Fruit fly (Drosophila melanogaster) whole organism, embryonic: ENCODE measurements around the gene CG3032.

Source experiments
- BEAF-32 ChIP-seq: fragments of 200-800 bp; sonication (Bioruptor generic); optimal IDR thresholded peaks from 3 replicates; lab custom pipeline; 2017; ENCODE audit warnings: missing biosample characterization, missing genetic modification characterization, mild to moderate bottlenecking, moderate library complexity, missing genetic modification reagents
- Bteb2 ChIP-seq: fragments of 200-800 bp; sonication (Bioruptor generic); optimal IDR thresholded peaks from 2 replicates; lab custom pipeline; 2016; ENCODE audit warnings: missing biosample characterization, missing genetic modification characterization
- CG10543 ChIP-seq: fragments of 200-800 bp; sonication (Bioruptor generic); optimal IDR thresholded peaks from 3 replicates; lab custom pipeline; 2017; ENCODE audit warnings: missing biosample characterization, mild to moderate bottlenecking, missing genetic modification characterization, moderate library complexity
- CG11695 ChIP-seq: fragments of 200-800 bp; sonication (Bioruptor generic); IDR thresholded peaks from 3 replicates; pipeline ENCODE4 v1.3.6; 2022; ENCODE audit warnings: missing biosample characterization, missing genetic modification characterization
- CG12071 ChIP-seq: fragments of 200-800 bp; sonication (Bioruptor generic); optimal IDR thresholded peaks from 3 replicates; lab custom pipeline; 2018; ENCODE audit warnings: missing biosample characterization, mild to moderate bottlenecking, missing genetic modification characterization
- CG12942 ChIP-seq: fragments of 200-800 bp; sonication (Bioruptor generic); optimal IDR thresholded peaks from 3 replicates; lab custom pipeline; 2016; ENCODE audit warnings: missing biosample characterization, missing genetic modification characterization
- CG13287 ChIP-seq: fragments of 200-800 bp; sonication (Bioruptor generic); IDR thresholded peaks from 2 replicates; pipeline ENCODE4 v1.3.6; 2022; ENCODE audit warnings: missing biosample characterization, missing genetic modification characterization; ENCODE audit not compliant: partially characterized antibody
- CG1603 ChIP-seq: fragments of 200-800 bp; sonication (Bioruptor generic); optimal IDR thresholded peaks from 2 replicates; lab custom pipeline; 2019; ENCODE audit warnings: missing biosample characterization, mild to moderate bottlenecking, missing genetic modification characterization, moderate library complexity
- CG17186 ChIP-seq: fragments of 200-800 bp; sonication (Bioruptor generic); optimal IDR thresholded peaks from 3 replicates; lab custom pipeline; 2017; ENCODE audit warnings: missing biosample characterization, missing genetic modification reagents, missing genetic modification characterization
- CG18262 ChIP-seq: fragments of 200-800 bp; optimal IDR thresholded peaks from 3 replicates; lab custom pipeline; 2019; ENCODE audit warnings: missing biosample characterization, mild to moderate bottlenecking, missing genetic modification characterization, moderate library complexity
- CG2199 ChIP-seq: fragments of 200-800 bp; sonication (Bioruptor generic); IDR thresholded peaks from 3 replicates; pipeline ENCODE4 v1.3.6; 2022; ENCODE audit warnings: missing biosample characterization, missing genetic modification characterization
- CG31365 ChIP-seq: fragments of 200-800 bp; sonication (Bioruptor generic); optimal IDR thresholded peaks from 2 replicates; lab custom pipeline; 2018; ENCODE audit warnings: missing biosample characterization, mild to moderate bottlenecking, missing genetic modification characterization
- CG33557 ChIP-seq: fragments of 200-800 bp; sonication (Bioruptor generic); optimal IDR thresholded peaks from 2 replicates; lab custom pipeline; 2019; ENCODE audit warnings: missing biosample characterization, mild to moderate bottlenecking, missing genetic modification characterization, moderate library complexity
- CG3407 ChIP-seq: fragments of 200-800 bp; sonication (Bioruptor generic); optimal IDR thresholded peaks from 2 replicates; lab custom pipeline; 2018; ENCODE audit warnings: missing biosample characterization, mild to moderate bottlenecking, missing genetic modification characterization
- CG42726 ChIP-seq: fragments of 200-800 bp; sonication (Bioruptor generic); IDR thresholded peaks from 2 replicates; pipeline ENCODE4 v1.3.6; 2022; ENCODE audit warnings: missing biosample characterization, missing genetic modification characterization; ENCODE audit not compliant: partially characterized antibody
- CG4282 ChIP-seq: fragments of 200-800 bp; sonication (Bioruptor generic); optimal IDR thresholded peaks from 2 replicates; lab custom pipeline; 2016; ENCODE audit warnings: missing biosample characterization, missing genetic modification characterization
- CG4328 ChIP-seq: fragments of 200-800 bp; sonication (Bioruptor generic); optimal IDR thresholded peaks from 3 replicates; lab custom pipeline; 2017; ENCODE audit warnings: missing biosample characterization, missing genetic modification reagents, missing genetic modification characterization
- CG9817 ChIP-seq: fragments of 200-800 bp; sonication (Bioruptor generic); optimal IDR thresholded peaks from 2 replicates; lab custom pipeline; 2018; ENCODE audit warnings: missing biosample characterization, mild to moderate bottlenecking, missing genetic modification characterization, moderate library complexity
- Camta ChIP-seq: fragments of 200-800 bp; sonication (Bioruptor generic); optimal IDR thresholded peaks from 2 replicates; lab custom pipeline; 2016; ENCODE audit warnings: missing biosample characterization, missing genetic modification characterization
- D19B ChIP-seq: fragments of 200-800 bp; sonication (Bioruptor generic); optimal IDR thresholded peaks from 2 replicates; lab custom pipeline; 2017; ENCODE audit warnings: missing biosample characterization, mild to moderate bottlenecking, missing genetic modification characterization
- Dad ChIP-seq: fragments of 200-800 bp; sonication (Bioruptor generic); optimal IDR thresholded peaks from 3 replicates; lab custom pipeline; 2016; ENCODE audit warnings: missing biosample characterization, missing genetic modification characterization
- ERR ChIP-seq: fragments of 200-800 bp; sonication (Bioruptor generic); optimal IDR thresholded peaks from 2 replicates; lab custom pipeline; 2016; ENCODE audit warnings: missing biosample characterization, missing genetic modification characterization
- HLH4C ChIP-seq: fragments of 200-800 bp; sonication (Bioruptor generic); IDR thresholded peaks from 3 replicates; pipeline ENCODE4 v1.3.6; 2022; ENCODE audit warnings: missing biosample characterization, missing genetic modification characterization; ENCODE audit not compliant: partially characterized antibody
- Hr51 ChIP-seq, 2 experiments: fragments of 200-800 bp; sonication (Bioruptor generic); optimal IDR thresholded peaks; 2 replicates in 1 of 2; 3 replicates in 1 of 2; lab custom pipeline; 2016 to 2018; ENCODE audit warnings: missing biosample characterization in 2 of 2, missing genetic modification characterization in 2 of 2, mild to moderate bottlenecking in 1 of 2, moderate library complexity in 1 of 2
- Hsf ChIP-seq: fragments of 200-800 bp; sonication (Bioruptor generic); optimal IDR thresholded peaks from 3 replicates; lab custom pipeline; 2016; ENCODE audit warnings: missing biosample characterization, missing genetic modification characterization
- Lpt ChIP-seq: fragments of >200 bp; optimal IDR thresholded peaks from 2 replicates; lab custom pipeline; 2018; ENCODE audit warnings: missing biosample characterization, missing genetic modification characterization
- MESR4 ChIP-seq: fragments of 200-800 bp; sonication (Bioruptor generic); optimal IDR thresholded peaks from 2 replicates; lab custom pipeline; 2018; ENCODE audit warnings: missing biosample characterization, mild to moderate bottlenecking, missing genetic modification characterization, moderate library complexity
- Nf-YC ChIP-seq: fragments of 200-800 bp; optimal IDR thresholded peaks from 3 replicates; lab custom pipeline; 2019; ENCODE audit warnings: missing biosample characterization, mild to moderate bottlenecking, missing genetic modification characterization, moderate library complexity
- Sox102F ChIP-seq: fragments of 200-800 bp; sonication (Bioruptor generic); optimal IDR thresholded peaks from 2 replicates; lab custom pipeline; 2018; ENCODE audit warnings: missing biosample characterization, mild to moderate bottlenecking, missing genetic modification characterization, moderate library complexity
- Stat92E ChIP-seq, 3 experiments: fragments of >200 bp in 2 of 3; fragments of 200-800 bp in 1 of 3; sonication (Bioruptor generic) in 1 of 3; optimal IDR thresholded peaks; 2 replicates each; lab custom pipeline; 2017 to 2019; ENCODE audit warnings: missing biosample characterization in 3 of 3, missing genetic modification characterization in 3 of 3, mild to moderate bottlenecking in 1 of 3, moderate library complexity in 1 of 3
- Tbp ChIP-seq: fragments of >200 bp; optimal IDR thresholded peaks from 2 replicates; lab custom pipeline; 2018; ENCODE audit warnings: missing biosample characterization, missing genetic modification characterization
- Usf ChIP-seq: fragments of 200-800 bp; sonication (Bioruptor generic); optimal IDR thresholded peaks from 2 replicates; lab custom pipeline; 2017; ENCODE audit warnings: missing genotype, missing biosample characterization, missing genetic modification characterization
- br ChIP-seq: fragments of >200 bp; optimal IDR thresholded peaks from 2 replicates; lab custom pipeline; 2017
- da ChIP-seq: fragments of 200-800 bp; sonication (Bioruptor generic); optimal IDR thresholded peaks from 2 replicates; lab custom pipeline; 2016; ENCODE audit warnings: missing biosample characterization, missing genetic modification characterization
- ewg ChIP-seq: fragments of 200-800 bp; sonication (Bioruptor generic); optimal IDR thresholded peaks from 3 replicates; lab custom pipeline; 2017; ENCODE audit warnings: mild to moderate bottlenecking, missing biosample characterization, missing genetic modification reagents, missing genetic modification characterization
- fru ChIP-seq: fragments of >200 bp; optimal IDR thresholded peaks from 2 replicates; lab custom pipeline; 2017
- gem ChIP-seq: fragments of 200-800 bp; sonication (Bioruptor generic); optimal IDR thresholded peaks from 2 replicates; lab custom pipeline; 2019; ENCODE audit warnings: missing biosample characterization, mild to moderate bottlenecking, missing genetic modification characterization, moderate library complexity
- hkb ChIP-seq, 2 experiments: fragments of 200-800 bp in 1 of 2; fragments of >200 bp in 1 of 2; sonication (Bioruptor generic) in 1 of 2; IDR thresholded peaks in 1 of 2; optimal IDR thresholded peaks in 1 of 2; 2 replicates each; pipeline versions ENCODE4 v1.3.6 to Lab custom; 2017 to 2022; ENCODE audit warnings: missing biosample characterization in 1 of 2, missing genetic modification characterization in 1 of 2
- lola ChIP-seq, 3 experiments: fragments of >200 bp in 2 of 3; fragments of 200-800 bp in 1 of 3; sonication (Bioruptor generic) in 1 of 3; optimal IDR thresholded peaks; 2 replicates each; lab custom pipeline; 2017 to 2019; ENCODE audit warnings: missing biosample characterization in 3 of 3, missing genetic modification characterization in 3 of 3, mild to moderate bottlenecking in 1 of 3, moderate library complexity in 1 of 3
- mirr ChIP-seq: fragments of 200-800 bp; sonication (Bioruptor generic); optimal IDR thresholded peaks from 3 replicates; lab custom pipeline; 2018; ENCODE audit warnings: missing biosample characterization, mild to moderate bottlenecking, missing genetic modification characterization
- oc ChIP-seq: fragments of 200-800 bp; sonication (Bioruptor generic); optimal IDR thresholded peaks from 2 replicates; lab custom pipeline; 2018; ENCODE audit warnings: missing biosample characterization, mild to moderate bottlenecking, missing genetic modification characterization, moderate library complexity
- pita ChIP-seq: fragments of 200-800 bp; sonication (Bioruptor generic); optimal IDR thresholded peaks from 2 replicates; lab custom pipeline; 2017; ENCODE audit warnings: missing biosample characterization, mild to moderate bottlenecking, missing genetic modification characterization
- psq ChIP-seq: fragments of 200-800 bp; sonication (Bioruptor generic); optimal IDR thresholded peaks from 2 replicates; lab custom pipeline; 2017; ENCODE audit warnings: missing biosample characterization, missing genetic modification characterization
- sisA ChIP-seq: fragments of 200-800 bp; sonication (Bioruptor generic); IDR thresholded peaks from 2 replicates; pipeline ENCODE4 v1.3.6; 2022; ENCODE audit warnings: missing biosample characterization, missing genetic modification characterization
- tin ChIP-seq: fragments of 200-800 bp; sonication (Bioruptor generic); optimal IDR thresholded peaks from 3 replicates; lab custom pipeline; 2016; ENCODE audit warnings: missing biosample characterization, missing genetic modification characterization
- ttk ChIP-seq: fragments of 200-800 bp; sonication (Bioruptor generic); IDR thresholded peaks from 2 replicates; pipeline ENCODE4 v2.1.2; 2022; ENCODE audit warnings: missing biosample characterization, missing genetic modification characterization
- wor ChIP-seq: fragments of 200-800 bp; sonication (Bioruptor generic); IDR thresholded peaks from 2 replicates; pipeline ENCODE4 v1.3.6; 2022; ENCODE audit warnings: missing biosample characterization, missing genetic modification characterization

CG3032 gene

DNA sequence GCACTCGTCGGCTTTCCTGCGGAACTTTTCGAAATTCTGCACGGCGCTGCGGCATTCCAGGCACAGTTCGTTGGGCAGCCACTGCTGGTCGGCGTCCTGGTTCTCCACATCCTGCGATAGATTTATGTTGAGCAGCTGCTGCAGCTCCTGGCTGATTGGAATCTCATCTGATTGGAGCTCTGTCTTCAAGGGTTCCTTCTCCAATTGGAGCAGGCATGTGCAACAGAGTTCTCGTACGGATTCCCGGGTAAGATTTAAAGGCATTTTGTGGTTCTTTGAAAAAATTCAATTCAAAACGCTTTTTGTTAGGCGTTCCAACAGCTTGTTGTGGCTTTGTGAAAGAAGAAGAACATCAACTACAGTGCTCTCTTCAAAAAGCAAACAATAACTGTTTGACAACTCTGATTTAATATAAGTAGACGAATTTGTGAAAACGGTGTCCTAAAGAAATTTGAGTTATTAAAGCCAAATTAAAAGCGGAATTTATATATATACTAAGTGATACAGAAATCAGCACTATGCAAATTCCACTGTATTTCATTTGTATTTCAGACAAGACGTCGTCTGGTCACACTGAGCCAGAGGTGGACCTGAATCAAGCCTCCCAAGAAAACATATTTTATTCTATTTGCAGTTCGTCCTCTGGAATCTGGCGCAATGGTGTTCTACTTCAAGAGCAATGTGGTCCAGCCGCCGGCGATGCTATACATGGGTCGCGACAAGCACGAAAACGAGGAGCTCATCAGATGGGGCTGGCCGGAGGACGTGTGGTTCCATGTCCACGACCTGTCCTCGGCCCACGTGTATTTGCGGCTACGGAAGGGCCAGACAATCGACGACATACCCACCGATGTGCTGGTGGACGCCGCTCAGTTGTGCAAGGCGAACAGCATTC is at the start of gene CG3032, which contains the start of gene CG4593 (continued):
- TF ChIP-seq fru: no peak
- TF ChIP-seq D19B (GFP tag; lab: Kevin White, UChicago): peak; percentile 58
- TF ChIP-seq CG17186: peak; percentile 49
- peak; percentile 23; the same call in 1 of the 2 replicates for TF ChIP-seq CG13287
- peak; percentile 72 for TF ChIP-seq MESR4 (GFP tag; lab: Kevin White, UChicago)
- TF ChIP-seq da (GFP tag; lab: Kevin White, UChicago): no peak
- no peak for TF ChIP-seq Lpt (GFP tag; lab: Kevin White, UChicago)
- TF ChIP-seq CG12071 (GFP tag; lab: Kevin White, UChicago): peak; percentile 70
- peak; percentile 17 for TF ChIP-seq mirr (GFP tag; lab: Kevin White, UChicago)
- peak; percentile 57 for TF ChIP-seq BEAF-32 (GFP tag; lab: Kevin White, UChicago)
- TF ChIP-seq CG31365 (tag; lab: Kevin White, UChicago): peak; percentile 29
- peak; percentile 75 for TF ChIP-seq oc
- TF ChIP-seq HLH4C (GFP tag; lab: Robert Waterston, UW): no peak
- TF ChIP-seq lola (GFP tag; optimal IDR thresholded peaks at IDR 0.05; lab: Kevin White, UChicago): peak in 1 of 3 experiments; percentile 42
- peak; percentile 59 to 80 for TF ChIP-seq Hr51 (GFP tag; optimal IDR thresholded peaks at IDR 0.05; lab: Kevin White, UChicago)
- peak; percentile 27 for TF ChIP-seq CG33557 (GFP tag; lab: Kevin White, UChicago)
- peak; percentile 85 for TF ChIP-seq Sox102F (GFP tag; lab: Kevin White, UChicago)
- TF ChIP-seq CG12942 (GFP tag; lab: Kevin White, UChicago): peak; percentile 70
- peak; percentile 81 for TF ChIP-seq CG9817
- peak; percentile 89 for TF ChIP-seq gem (tag; lab: Kevin White, UChicago)
- peak; percentile 80 for TF ChIP-seq ttk (GFP tag; lab: Robert Waterston, UW)
- TF ChIP-seq CG2199 (GFP tag; lab: Robert Waterston, UW): no peak
- peak; percentile 48 for TF ChIP-seq Nf-YC (tag; lab: Kevin White, UChicago)
- peak; percentile 25 for TF ChIP-seq Usf (GFP tag; lab: Kevin White, UChicago)
- peak; percentile 76 for TF ChIP-seq CG18262 (tag; lab: Kevin White, UChicago)
- TF ChIP-seq CG1603 (tag; lab: Kevin White, UChicago): peak; percentile 83
- TF ChIP-seq ERR (GFP tag; lab: Kevin White, UChicago): peak; percentile 8
- peak; percentile 88 for TF ChIP-seq Hsf (GFP tag; lab: Kevin White, UChicago)
- TF ChIP-seq psq: peak; percentile 11
- TF ChIP-seq Dad (GFP tag; lab: Kevin White, UChicago): peak; percentile 33
- no peak for TF ChIP-seq pita (GFP tag; lab: Kevin White, UChicago)
- TF ChIP-seq wor (GFP tag; lab: Robert Waterston, UW): peak; percentile 74
- TF ChIP-seq CG4282 (GFP tag; lab: Kevin White, UChicago): peak; percentile 49
- TF ChIP-seq CG42726 (GFP tag; lab: Robert Waterston, UW): no peak
- TF ChIP-seq Tbp (GFP tag; lab: Kevin White, UChicago): no peak
- no peak for TF ChIP-seq CG4328 (GFP tag; lab: Kevin White, UChicago)
- no peak for TF ChIP-seq CG3407
- TF ChIP-seq CG11695 (GFP tag; lab: Robert Waterston, UW): peak; percentile 82; the same call in 2 of the 3 replicates
- no peak for TF ChIP-seq br (lab: Kevin White, UChicago)
- peak; percentile 72 for TF ChIP-seq Bteb2
- TF ChIP-seq Camta: peak; percentile 53
- TF ChIP-seq sisA (GFP tag; lab: Robert Waterston, UW): peak; percentile 86
- peak; percentile 54 for TF ChIP-seq CG10543 (GFP tag; lab: Kevin White, UChicago)
- TF ChIP-seq Stat92E (GFP tag; optimal IDR thresholded peaks at IDR 0.05; lab: Kevin White, UChicago): peak in 1 of 3 experiments; percentile 32
- TF ChIP-seq tin (GFP tag; lab: Kevin White, UChicago): peak; percentile 72
- no peak for TF ChIP-seq hkb (optimal IDR thresholded peaks at IDR 0.05; lab: Kevin White, UChicago)
- peak; percentile 83 for TF ChIP-seq hkb (GFP tag; IDR thresholded peaks at IDR 0.05; lab: Robert Waterston, UW)
- peak; percentile 47 for TF ChIP-seq ewg
